Fruit fly (Drosophila melanogaster): ENCODE data around the gene Ide.

Ide gene

DNA sequence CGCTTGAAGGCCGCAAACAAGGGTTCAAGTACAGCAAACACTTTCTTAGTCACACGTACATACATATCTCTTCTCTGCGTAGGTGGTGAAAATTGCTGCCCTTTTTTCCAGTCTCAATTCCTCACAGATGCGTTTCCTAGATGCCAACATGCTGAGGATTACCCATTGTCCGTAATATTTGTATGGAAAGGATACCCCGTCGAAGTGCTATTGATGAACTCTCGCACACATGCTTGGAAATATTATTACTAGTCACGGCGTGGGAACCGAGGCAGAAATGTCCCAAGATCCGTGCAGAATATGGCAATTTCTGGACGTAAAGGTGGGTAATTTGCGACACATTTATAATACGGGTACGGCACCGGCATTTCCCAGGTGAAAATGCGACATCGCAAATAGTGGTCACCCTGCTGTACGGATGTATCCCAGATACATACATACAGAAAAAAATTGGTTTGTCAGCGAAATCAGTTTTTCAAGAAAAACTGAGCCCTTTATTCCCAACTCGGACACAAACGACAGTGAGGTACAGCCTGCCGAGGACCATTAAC, 29.7 kb upstream of the Ide start:
- no peak for TF ChIP-seq CG1620 (GFP tag; optimal IDR thresholded peaks at IDR 0.05)
- TF ChIP-seq cnc (optimal IDR thresholded peaks at IDR 0.05), result no peak
- TF ChIP-seq CG11617 (GFP tag; optimal IDR thresholded peaks at IDR 0.05), result no peak
- TF ChIP-seq CG12768 (GFP tag; optimal IDR thresholded peaks at IDR 0.05), result no peak
- TF ChIP-seq CG14711 (tag; optimal IDR thresholded peaks at IDR 0.05), result no peak

DNA sequence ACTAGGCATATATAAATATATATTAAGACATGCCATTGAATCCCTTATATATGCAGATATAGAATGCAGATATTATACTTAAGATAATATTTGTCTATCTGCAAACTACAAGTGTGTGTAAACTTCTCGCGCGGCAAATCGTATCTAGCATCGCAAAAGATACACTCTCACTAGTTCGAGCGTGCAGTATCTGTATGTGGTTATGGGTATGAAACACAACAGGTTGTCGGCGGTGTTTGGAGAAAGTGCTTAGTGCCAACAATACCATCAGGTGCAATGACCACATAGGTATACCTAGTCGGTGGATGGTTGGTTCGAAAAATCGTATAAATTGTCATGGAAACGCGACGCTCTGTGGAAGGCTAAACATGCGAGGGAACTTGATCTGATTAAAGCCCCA, 28.8 kb upstream of the Ide start:
- TF ChIP-seq CG5204 (GFP tag; optimal IDR thresholded peaks at IDR 0.05), result no peak
- no peak for TF ChIP-seq kay (GFP tag; ENCODE audit: borderline replicate concordance)
- no peak for TF ChIP-seq tj (GFP tag; optimal IDR thresholded peaks at IDR 0.05)
- TF ChIP-seq CG1620 (GFP tag; optimal IDR thresholded peaks at IDR 0.05), result no peak
- TF ChIP-seq pad (GFP tag; optimal IDR thresholded peaks at IDR 0.05), result no peak
- TF ChIP-seq CG7045 (GFP tag; optimal IDR thresholded peaks at IDR 0.05), result no peak
- TF ChIP-seq Mnt (GFP tag; optimal IDR thresholded peaks at IDR 0.05), result no peak
- no peak for TF ChIP-seq CG7101 (tag; optimal IDR thresholded peaks at IDR 0.05)
- no peak for TF ChIP-seq CG14711 (tag; optimal IDR thresholded peaks at IDR 0.05)
- TF ChIP-seq CG33017 (tag; optimal IDR thresholded peaks at IDR 0.05), result no peak
- TF ChIP-seq toe (GFP tag; optimal IDR thresholded peaks at IDR 0.05), result no peak
- no peak for TF ChIP-seq cic (GFP tag; optimal IDR thresholded peaks at IDR 0.05)

DNA sequence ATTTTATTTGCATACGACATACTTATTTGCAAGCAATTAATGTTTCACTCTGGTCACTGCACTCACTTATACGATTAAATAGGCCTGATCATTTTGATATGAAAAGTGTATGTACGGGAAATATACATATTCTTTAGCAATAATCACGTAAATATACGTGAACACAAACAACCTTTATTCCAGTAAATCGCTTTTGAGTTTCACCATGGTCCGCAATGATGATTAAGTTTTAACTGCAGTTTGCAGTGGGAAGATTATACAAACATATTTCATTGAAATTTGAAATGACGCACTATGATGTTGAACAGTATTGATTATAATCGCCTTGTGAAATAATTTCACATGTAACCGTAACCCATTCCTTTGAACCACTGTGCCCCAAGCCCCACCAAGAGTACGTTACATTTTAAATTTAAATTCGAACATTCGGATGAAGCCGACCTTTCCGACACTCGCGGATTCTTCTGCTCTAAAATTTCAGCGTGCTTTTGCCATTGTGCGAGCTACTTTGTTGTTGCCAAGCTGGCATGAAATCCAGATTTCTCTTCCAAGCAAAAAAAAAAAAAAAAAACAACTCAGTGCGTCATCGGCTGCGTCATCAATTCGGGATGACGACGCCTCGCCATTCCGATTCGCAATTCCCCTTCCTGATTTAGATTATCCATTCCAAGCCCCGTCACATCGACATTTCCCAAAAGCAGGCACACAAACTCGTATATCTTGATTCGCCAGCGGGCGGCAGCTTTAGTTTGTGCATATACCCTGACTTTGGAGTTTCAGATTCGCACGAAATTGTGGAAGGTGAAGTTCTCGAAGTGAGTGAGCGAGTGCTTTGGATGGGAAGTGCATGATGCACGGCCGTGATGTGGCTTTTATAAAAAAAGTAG, 28.0 kb upstream of the Ide start:
- no peak for TF ChIP-seq CG33017 (tag; optimal IDR thresholded peaks at IDR 0.05)
- peak; percentile 10 for TF ChIP-seq bab1 (GFP tag; optimal IDR thresholded peaks at IDR 0.05)
- TF ChIP-seq toe (GFP tag; optimal IDR thresholded peaks at IDR 0.05), result no peak

DNA sequence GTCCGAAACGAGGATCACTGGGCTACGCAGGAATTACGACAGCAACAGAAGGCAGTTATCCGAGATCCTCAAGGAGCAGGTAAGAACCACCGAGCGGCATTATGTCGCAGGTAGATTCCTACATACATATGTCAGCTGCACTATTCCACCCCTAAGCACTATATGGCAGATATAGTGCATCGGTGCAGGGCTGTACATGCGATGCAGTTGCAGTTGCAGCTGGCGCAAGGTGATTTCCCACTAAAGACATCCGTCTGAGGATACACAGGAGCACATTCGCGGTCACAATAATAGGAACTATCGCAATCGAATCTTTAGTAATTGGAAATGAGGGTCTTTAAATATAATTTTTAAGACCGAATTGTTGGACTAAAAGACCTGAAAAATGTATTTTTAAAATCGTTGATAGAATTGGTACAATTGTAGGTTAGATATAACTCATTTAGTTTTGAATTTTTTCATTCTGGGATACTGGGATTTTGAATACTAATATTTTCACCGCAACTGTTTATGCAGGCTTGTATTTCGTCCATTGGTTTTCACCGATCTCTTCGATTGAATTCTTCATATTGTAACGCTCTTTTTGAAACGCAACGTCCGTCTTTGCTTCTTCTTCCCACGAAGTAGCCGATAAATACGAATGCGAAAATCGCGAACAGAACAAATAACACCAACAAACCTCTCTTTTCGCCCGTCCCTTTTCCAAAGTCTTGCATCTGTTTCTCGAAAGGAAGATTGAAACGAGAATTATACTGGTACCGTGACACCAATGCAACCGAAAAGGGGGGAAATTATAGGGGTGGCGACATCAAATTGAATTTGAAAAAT, 27.2 kb upstream of the Ide start:
- TF ChIP-seq tj (GFP tag; optimal IDR thresholded peaks at IDR 0.05) (no peak), ovo (GFP tag; optimal IDR thresholded peaks at IDR 0.05) (no peak), Hr96 (GFP tag; optimal IDR thresholded peaks at IDR 0.05) (no peak), Mnt (GFP tag; optimal IDR thresholded peaks at IDR 0.05) (no peak), kay (GFP tag; ENCODE audit: borderline replicate concordance) (no peak), Clk (GFP tag; optimal IDR thresholded peaks at IDR 0.05) (no peak), CG11617 (GFP tag; optimal IDR thresholded peaks at IDR 0.05) (no peak), CG5204 (GFP tag; optimal IDR thresholded peaks at IDR 0.05) (no peak), CG7101 (tag; optimal IDR thresholded peaks at IDR 0.05) (no peak), bab1 (GFP tag; optimal IDR thresholded peaks at IDR 0.05) (no peak), toe (GFP tag; optimal IDR thresholded peaks at IDR 0.05) (no peak), CG12768 (GFP tag; optimal IDR thresholded peaks at IDR 0.05) (no peak), CG33017 (tag; optimal IDR thresholded peaks at IDR 0.05) (no peak), pad (GFP tag; optimal IDR thresholded peaks at IDR 0.05) (no peak), CG1620 (GFP tag; optimal IDR thresholded peaks at IDR 0.05) (no peak), cic (GFP tag; optimal IDR thresholded peaks at IDR 0.05) (no peak), CG14711 (tag; optimal IDR thresholded peaks at IDR 0.05) (no peak), CG7045 (GFP tag; optimal IDR thresholded peaks at IDR 0.05) (no peak), Crg-1 (GFP tag; optimal IDR thresholded peaks at IDR 0.05) (no peak)

DNA sequence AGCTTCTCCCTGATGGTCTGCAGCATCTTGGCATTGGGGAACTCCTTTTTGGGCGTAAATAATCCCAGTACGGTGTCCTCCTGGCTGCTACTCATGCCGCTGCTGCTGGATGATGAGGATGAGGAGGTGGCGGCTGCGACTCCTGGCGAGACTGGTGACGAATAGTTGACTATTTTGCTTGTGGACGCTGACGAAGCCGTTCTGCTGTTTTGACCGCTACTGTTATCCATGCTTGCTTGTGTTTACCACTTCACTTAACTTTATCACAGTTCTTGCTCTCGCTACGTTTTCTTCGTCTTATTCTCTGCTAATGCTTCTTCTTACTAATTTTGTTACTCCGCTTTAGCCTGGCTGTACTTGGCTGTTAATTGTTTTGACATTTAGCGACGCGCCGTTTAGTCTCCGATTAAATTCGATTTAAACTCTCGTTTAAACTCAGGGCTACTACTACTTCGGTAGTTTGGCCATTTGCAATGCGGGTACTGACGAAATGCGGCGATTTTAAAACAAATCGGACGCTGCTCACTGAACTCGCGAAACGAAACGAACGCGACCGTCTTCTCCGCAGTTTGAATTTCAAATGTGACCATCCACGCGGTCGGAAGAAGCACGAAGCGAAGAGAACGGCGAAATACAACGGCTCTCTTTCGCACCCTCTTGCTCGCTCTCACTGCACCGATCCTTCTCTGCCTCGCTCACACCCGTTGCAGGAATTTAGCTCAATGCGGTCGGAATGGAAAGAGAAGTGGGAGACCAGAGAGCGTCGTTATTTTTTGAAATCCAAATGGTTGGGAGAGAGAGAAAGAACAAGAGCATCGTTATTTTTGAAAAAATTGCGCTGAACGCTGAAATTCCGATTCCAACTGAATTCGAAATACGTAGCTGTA, 25.6 kb upstream of the Ide start, which contains the start of gene trbl:
TSS of gene trbl (minus strand) at position 584 of the 887 bp plus-strand sequence.
- TF ChIP-seq CG12768 (GFP tag; optimal IDR thresholded peaks at IDR 0.05) (peak; percentile 50), kay (GFP tag; ENCODE audit: borderline replicate concordance) (no peak), cic (GFP tag; optimal IDR thresholded peaks at IDR 0.05) (peak; percentile 73), Mnt (GFP tag; optimal IDR thresholded peaks at IDR 0.05) (peak; percentile 94), toe (GFP tag; optimal IDR thresholded peaks at IDR 0.05) (no peak), CG1620 (GFP tag; optimal IDR thresholded peaks at IDR 0.05) (no peak), CG33017 (tag; optimal IDR thresholded peaks at IDR 0.05) (peak; percentile 64), CG14711 (tag; optimal IDR thresholded peaks at IDR 0.05) (peak; percentile 21), CG5204 (GFP tag; optimal IDR thresholded peaks at IDR 0.05) (no peak), CG7101 (tag; optimal IDR thresholded peaks at IDR 0.05) (peak; percentile 59), tj (GFP tag; optimal IDR thresholded peaks at IDR 0.05) (peak; percentile 41), cnc (optimal IDR thresholded peaks at IDR 0.05) (no peak), Clk (GFP tag; optimal IDR thresholded peaks at IDR 0.05) (no peak), bab1 (GFP tag; optimal IDR thresholded peaks at IDR 0.05) (peak; percentile 70), Hr96 (GFP tag; optimal IDR thresholded peaks at IDR 0.05) (no peak), ovo (GFP tag; optimal IDR thresholded peaks at IDR 0.05) (peak; percentile 62), CG7045 (GFP tag; optimal IDR thresholded peaks at IDR 0.05) (peak; percentile 54), CG11617 (GFP tag; optimal IDR thresholded peaks at IDR 0.05) (peak; percentile 64), Crg-1 (GFP tag; optimal IDR thresholded peaks at IDR 0.05) (peak; percentile 14), pad (GFP tag; optimal IDR thresholded peaks at IDR 0.05) (peak; percentile 24)
